Worm (Caenorhabditis elegans): ENCODE results near the gene cogc-6.

Gene cogc-6

ce11 chrV:8217118-8217517 is 4.0 kb downstream of the cogc-6 start (continued):
- peak; percentile 45 for TF ChIP-seq dve-1 (tag; optimal IDR thresholded peaks at IDR 0.05; ENCODE audit: insufficient read depth)
- TF ChIP-seq hif-1 (tag; optimal IDR thresholded peaks at IDR 0.05) = peak in 1 of 2 experiments; percentile 23
- no peak for TF ChIP-seq zip-2 (tag; optimal IDR thresholded peaks at IDR 0.05)
- no peak for TF ChIP-seq nhr-6 (tag; optimal IDR thresholded peaks at IDR 0.05)
- TF ChIP-seq zag-1 (tag; optimal IDR thresholded peaks at IDR 0.05) = no peak
- peak; percentile 53; the same call in 1 of the 2 replicates for TF ChIP-seq tra-1 (GFP tag; IDR thresholded peaks at IDR 0.05)
- no peak for TF ChIP-seq Y75B8A.6 (GFP tag; IDR thresholded peaks at IDR 0.05)
- no peak for TF ChIP-seq nhr-48 (tag; optimal IDR thresholded peaks at IDR 0.05)
- no peak for TF ChIP-seq nhr-237 (tag; optimal IDR thresholded peaks at IDR 0.05)
- TF ChIP-seq mep-1 (tag; optimal IDR thresholded peaks at IDR 0.05) = no peak
- no peak for TF ChIP-seq daf-8 (GFP tag; IDR thresholded peaks at IDR 0.05)
- no peak for TF ChIP-seq rbr-2 (tag; optimal IDR thresholded peaks at IDR 0.05)
- TF ChIP-seq Y105C5A.15 (GFP tag; IDR thresholded peaks at IDR 0.05) = no peak
- TF ChIP-seq nhr-41 (GFP tag; IDR thresholded peaks at IDR 0.05) = no peak
- no peak for TF ChIP-seq duxl-1 (tag; optimal IDR thresholded peaks at IDR 0.05; ENCODE audit: poor library complexity)
- TF ChIP-seq D1046.2 (GFP tag; IDR thresholded peaks at IDR 0.05) = no peak

- TF ChIP-seq unc-39 (tag; optimal IDR thresholded peaks at IDR 0.05) (no peak), mes-2 (tag; optimal IDR thresholded peaks at IDR 0.05; ENCODE audit: poor library complexity, severe bottlenecking) (peak; percentile 32), ceh-32 (tag; optimal IDR thresholded peaks at IDR 0.05; ENCODE audit: poor library complexity) (no peak), lim-7 (GFP tag; IDR thresholded peaks at IDR 0.05) (no peak), mxl-2 (GFP tag; conservative IDR thresholded peaks at IDR 0.05) (no peak), attf-4 (tag; optimal IDR thresholded peaks at IDR 0.05) (no peak), spr-1 (tag; optimal IDR thresholded peaks at IDR 0.05) (no peak), ZK546.5 (tag; optimal IDR thresholded peaks at IDR 0.05) (no peak), ceh-28 (tag; optimal IDR thresholded peaks at IDR 0.05) (no peak), lsy-2 (tag; optimal IDR thresholded peaks at IDR 0.05) (no peak), jun-1 (tag; optimal IDR thresholded peaks at IDR 0.05) (no peak), tag-97 (GFP tag; IDR thresholded peaks at IDR 0.05) (no peak), Y75B8A.6 (GFP tag; IDR thresholded peaks at IDR 0.05) (no peak), mep-1 (tag; optimal IDR thresholded peaks at IDR 0.05) (peak; percentile 12), unc-62 (GFP tag; optimal IDR thresholded peaks at IDR 0.05 in 1 of 2) (peak in 1 of 2 experiments; percentile 48), unc-62 (tag; optimal IDR thresholded peaks at IDR 0.05) (no peak), rbr-2 (tag; optimal IDR thresholded peaks at IDR 0.05) (peak; percentile 5), aha-1 (tag) (peak; percentile 68), lin-38 (GFP tag; IDR thresholded peaks at IDR 0.05) (0 out of 2 replicates have a peak, but pooled peaks have one; percentile 7), nhr-237 (tag; optimal IDR thresholded peaks at IDR 0.05) (no peak), nhr-25 (tag; optimal IDR thresholded peaks at IDR 0.05; ENCODE audit: borderline replicate concordance, insufficient read depth) (no peak), nhr-6 (tag; optimal IDR thresholded peaks at IDR 0.05) (no peak), ztf-11 (tag; optimal IDR thresholded peaks at IDR 0.05) (no peak), ZK337.2 (GFP tag; IDR thresholded peaks at IDR 0.05) (no peak), lin-1 (GFP tag; IDR thresholded peaks at IDR 0.05) (no peak)
These were observed 6.0 kb downstream of the cogc-6 start for ce11 chrV:8215158-8215557.

- TF ChIP-seq daf-8 (GFP tag; IDR thresholded peaks at IDR 0.05) = no peak
- TF ChIP-seq ceh-28 (tag; optimal IDR thresholded peaks at IDR 0.05) = no peak
- no peak for TF ChIP-seq dpl-1 (GFP tag; optimal IDR thresholded peaks at IDR 0.05)
- TF ChIP-seq ztf-7 (tag; optimal IDR thresholded peaks at IDR 0.05) = no peak
- TF ChIP-seq tag-97 (GFP tag; IDR thresholded peaks at IDR 0.05) = no peak
- no peak for TF ChIP-seq daf-16 (GFP tag; optimal IDR thresholded peaks at IDR 0.05)
- no peak for TF ChIP-seq daf-16 (tag; optimal IDR thresholded peaks at IDR 0.05)
- no peak for TF ChIP-seq dmd-6 (GFP tag; IDR thresholded peaks at IDR 0.05)
- no peak for TF ChIP-seq F10B5.3 (tag; optimal IDR thresholded peaks at IDR 0.05)
- no peak for TF ChIP-seq aly-2 (tag; optimal IDR thresholded peaks at IDR 0.05)
- TF ChIP-seq tra-1 (GFP tag; IDR thresholded peaks at IDR 0.05) = no peak
- no peak for TF ChIP-seq skn-1 (tag; optimal IDR thresholded peaks at IDR 0.05)
- TF ChIP-seq aha-1 (tag) = no peak
- TF ChIP-seq ctbp-1 (GFP tag; IDR thresholded peaks at IDR 0.05) = no peak
These were observed 7.2 kb downstream of the cogc-6 start, which contains the start of gene K07C11.7 for ce11 chrV:8213868-8214267. TSS of gene K07C11.7 (minus strand) at chrV:8213968.

All from whole organism, L4 larva.